Fruit fly (Drosophila melanogaster) whole organism: ENCODE measurements around the gene Or9a.

Experiments used
- EcR ChIP-seq, 2 experiments: fragments of >200 bp; optimal IDR thresholded peaks; 2 replicates each; lab custom pipeline; 2017; ENCODE audit warnings: missing biosample characterization in 2 of 2, missing genetic modification characterization in 2 of 2, missing genetic modification reagents in 2 of 2
- psq ChIP-seq: fragments of >200 bp; optimal IDR thresholded peaks from 2 replicates; lab custom pipeline; 2017
- usp ChIP-seq: fragments of >200 bp; optimal IDR thresholded peaks from 2 replicates; lab custom pipeline; 2017; ENCODE audit warnings: missing biosample characterization, missing genetic modification characterization, mixed read lengths

DNA sequence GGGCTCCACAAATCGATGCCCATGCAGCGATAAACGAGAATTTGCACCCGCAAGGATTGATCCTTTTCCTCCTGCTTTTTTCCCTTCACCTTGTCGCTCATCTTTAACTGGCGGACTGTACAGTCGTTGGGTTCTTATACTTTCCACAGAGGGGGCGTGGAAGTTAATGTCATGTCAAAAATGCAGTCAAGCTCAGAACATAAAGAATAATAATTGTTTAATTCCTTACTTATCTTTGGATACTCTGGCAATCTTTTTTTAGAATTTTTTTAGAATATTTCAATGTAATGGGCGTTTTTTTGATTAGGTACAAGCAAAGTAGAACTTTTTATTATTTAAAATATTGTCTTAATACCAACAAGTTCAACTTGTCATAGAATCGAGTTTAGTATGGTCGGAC lies at the start of gene Or9a:
- TF ChIP-seq usp (GFP tag; lab: Kevin White, UChicago) (no peak), EcR (GFP tag; optimal IDR thresholded peaks at IDR 0.05; lab: Kevin White, UChicago) (no peak), psq (no peak)
